Fruit fly (Drosophila melanogaster): ENCODE results near the gene HemK1.

HemK1 gene

DNA sequence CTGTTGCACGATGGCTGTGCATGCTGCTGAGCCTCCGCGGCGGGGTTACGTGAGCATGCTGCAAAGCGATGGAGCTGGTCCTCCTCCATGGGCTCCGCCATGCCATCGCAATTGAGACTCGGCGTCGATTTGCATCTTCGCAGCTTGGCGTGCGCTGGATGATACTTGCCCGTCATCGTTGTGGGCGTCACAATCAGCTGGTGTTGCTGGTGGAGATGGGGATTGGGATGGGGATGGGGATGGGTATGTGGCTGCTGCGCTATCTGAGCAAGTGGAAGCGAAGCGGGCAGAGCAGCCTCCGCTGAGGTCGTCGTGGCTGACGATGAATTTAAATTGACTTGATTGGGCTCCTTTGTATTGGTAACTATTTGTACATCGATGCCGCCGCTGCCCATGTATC is 4.1 kb downstream of the HemK1 start:
- TF ChIP-seq Hr39 (GFP tag; optimal IDR thresholded peaks at IDR 0.05): no peak
- TF ChIP-seq CG1621 (tag; optimal IDR thresholded peaks at IDR 0.05): peak; percentile 31
- no peak for TF ChIP-seq spab (GFP tag; optimal IDR thresholded peaks at IDR 0.05)
- 0 out of 3 replicates have a peak, but pooled peaks have one; percentile 9 for TF ChIP-seq eg (GFP tag; IDR thresholded peaks at IDR 0.05)
- TF ChIP-seq ss (GFP tag; optimal IDR thresholded peaks at IDR 0.05): peak in 1 of 2 experiments; percentile 27
- peak; percentile 96 for TF ChIP-seq svp (GFP tag)
- peak; percentile 54 for TF ChIP-seq Eip78C (GFP tag)
- 0 out of 2 replicates have a peak, but pooled peaks have one; percentile 1 for TF ChIP-seq CG11294 (GFP tag; IDR thresholded peaks at IDR 0.05)

- peak; percentile 79 for TF ChIP-seq fkh (GFP tag; optimal IDR thresholded peaks at IDR 0.05)
- TF ChIP-seq Gug (GFP tag; IDR thresholded peaks at IDR 0.05): no peak
- no peak for TF ChIP-seq cyc (GFP tag; optimal IDR thresholded peaks at IDR 0.05)
Observed at dm6 chr2L:6462259-6462658, 5.2 kb downstream of the HemK1 start.

DNA sequence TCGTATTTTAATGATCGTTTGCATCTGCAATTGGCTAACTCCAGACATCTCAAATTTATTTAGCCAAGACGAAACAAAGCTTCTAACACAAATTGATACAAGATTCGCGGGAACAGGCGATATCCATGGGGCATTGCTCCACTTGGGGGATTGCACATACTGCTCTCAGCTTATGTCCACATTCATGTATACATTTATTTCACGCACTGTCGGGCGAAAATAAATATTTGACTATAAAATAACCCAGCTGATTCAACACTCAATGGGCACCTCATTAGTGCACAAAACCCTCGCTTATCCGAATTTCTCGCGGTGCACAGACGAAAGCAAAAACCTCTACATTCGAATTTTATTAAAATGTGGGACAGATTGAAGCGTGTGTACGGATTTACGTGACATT is 6.0 kb downstream of the HemK1 start:
- TF ChIP-seq CG11902 (GFP tag; optimal IDR thresholded peaks at IDR 0.05): no peak
- TF ChIP-seq Blimp-1 (GFP tag; optimal IDR thresholded peaks at IDR 0.05): no peak
- TF ChIP-seq CG34406 (GFP tag; optimal IDR thresholded peaks at IDR 0.05): no peak
- no peak for TF ChIP-seq cyc (GFP tag; optimal IDR thresholded peaks at IDR 0.05)
- peak; percentile 2 for TF ChIP-seq CG3919 (GFP tag; optimal IDR thresholded peaks at IDR 0.05)
- peak; percentile 14 for TF ChIP-seq esn (GFP tag; optimal IDR thresholded peaks at IDR 0.05)
- no peak for TF ChIP-seq lz (GFP tag; optimal IDR thresholded peaks at IDR 0.05)
- no peak for TF ChIP-seq spab (GFP tag; optimal IDR thresholded peaks at IDR 0.05)
- TF ChIP-seq CG9139 (GFP tag; optimal IDR thresholded peaks at IDR 0.05): no peak
- TF ChIP-seq vri (GFP tag; optimal IDR thresholded peaks at IDR 0.05): peak; percentile 38
- TF ChIP-seq fkh (GFP tag; optimal IDR thresholded peaks at IDR 0.05): peak; percentile 70
- TF ChIP-seq Eip78C (GFP tag): peak; percentile 68
- no peak for TF ChIP-seq Eip75B (GFP tag; optimal IDR thresholded peaks at IDR 0.05)
- TF ChIP-seq CG6792 (GFP tag; optimal IDR thresholded peaks at IDR 0.05): no peak
- TF ChIP-seq dsx (GFP tag; optimal IDR thresholded peaks at IDR 0.05; ENCODE audit: poor library complexity, severe bottlenecking): no peak
- TF ChIP-seq CG11294 (GFP tag; IDR thresholded peaks at IDR 0.05): no peak
- TF ChIP-seq salr (GFP tag; optimal IDR thresholded peaks at IDR 0.05): no peak
- TF ChIP-seq Eip93F (GFP tag; optimal IDR thresholded peaks at IDR 0.05): no peak
- no peak for TF ChIP-seq Ets96B (tag; optimal IDR thresholded peaks at IDR 0.05)
- TF ChIP-seq Sox102F (GFP tag; optimal IDR thresholded peaks at IDR 0.05): no peak
- no peak for TF ChIP-seq Sox14 (GFP tag; optimal IDR thresholded peaks at IDR 0.05)
- no peak for TF ChIP-seq OdsH (GFP tag; optimal IDR thresholded peaks at IDR 0.05)
- peak; percentile 9 for TF ChIP-seq Met (GFP tag; optimal IDR thresholded peaks at IDR 0.05)
- TF ChIP-seq CG8632 (GFP tag; optimal IDR thresholded peaks at IDR 0.05): no peak
- TF ChIP-seq fd85E (GFP tag; optimal IDR thresholded peaks at IDR 0.05): no peak
- no peak for TF ChIP-seq Hr4 (GFP tag; optimal IDR thresholded peaks at IDR 0.05)
- TF ChIP-seq svp (GFP tag): peak; percentile 59
- TF ChIP-seq Hr38 (GFP tag; optimal IDR thresholded peaks at IDR 0.05): no peak

DNA sequence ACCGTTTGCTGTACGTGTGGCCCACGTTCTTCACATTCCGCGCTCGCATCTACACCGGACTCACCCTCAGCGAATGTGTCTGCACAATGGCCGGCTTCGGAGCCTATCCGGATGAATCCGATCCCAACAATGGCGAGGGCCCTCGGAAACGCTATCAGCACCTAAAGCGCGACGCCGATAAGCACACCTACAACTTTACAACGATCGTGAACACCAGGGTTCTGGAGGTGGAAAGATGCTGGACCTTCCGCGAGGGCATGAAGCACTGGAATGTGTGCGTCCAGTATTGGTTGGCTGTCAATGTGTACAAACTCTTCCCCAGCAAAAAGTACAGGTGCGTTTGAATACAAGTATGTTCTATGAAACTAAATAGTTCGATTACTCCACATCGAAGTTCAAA is 9.9 kb downstream of the HemK1 start:
- TF ChIP-seq CG8119 (GFP tag; IDR thresholded peaks at IDR 0.05): no peak
- TF ChIP-seq Hr38 (GFP tag; optimal IDR thresholded peaks at IDR 0.05): no peak
- peak; percentile 97 for TF ChIP-seq svp (GFP tag)
- TF ChIP-seq CG11902 (GFP tag; optimal IDR thresholded peaks at IDR 0.05): no peak
- TF ChIP-seq Hr4 (GFP tag; optimal IDR thresholded peaks at IDR 0.05): no peak
- TF ChIP-seq CG4318 (GFP tag; optimal IDR thresholded peaks at IDR 0.05): no peak
- no peak for TF ChIP-seq topi (GFP tag; optimal IDR thresholded peaks at IDR 0.05)
- TF ChIP-seq pdm3 (GFP tag; optimal IDR thresholded peaks at IDR 0.05): no peak
- TF ChIP-seq Ets96B (tag; optimal IDR thresholded peaks at IDR 0.05): no peak
- no peak for TF ChIP-seq CG15336 (GFP tag; IDR thresholded peaks at IDR 0.05)
- TF ChIP-seq Sox14 (GFP tag; optimal IDR thresholded peaks at IDR 0.05): peak; percentile 24
